Worm (Caenorhabditis elegans) whole organism, L1 larva: ENCODE results near the gene acl-3.

ENCODE experiments used
- C16A3.4 ChIP-seq: fragments of 150-350 bp; optimal IDR thresholded peaks from 2 replicates; lab custom pipeline; 2014; ENCODE audit warnings: missing biosample characterization, missing genetic modification characterization
- fos-1 ChIP-seq: fragments of 150-350 bp; optimal IDR thresholded peaks from 2 replicates; lab custom pipeline; 2014; ENCODE audit warnings: missing biosample characterization, missing genetic modification characterization
- lin-14 ChIP-seq: fragments of 200-800 bp; sonication (Bioruptor generic); optimal IDR thresholded peaks from 2 replicates; lab custom pipeline; 2018; ENCODE audit warnings: mild to moderate bottlenecking, missing genetic modification characterization, moderate library complexity, missing compliant biosample characterization
- lin-35 ChIP-seq, 2 experiments: fragments of 150-350 bp; optimal IDR thresholded peaks; 2 replicates each; lab custom pipeline; 2014; ENCODE audit warnings: missing biosample characterization in 2 of 2, missing genetic modification characterization in 2 of 2, missing genetic modification reagents in 2 of 2
- mef-2 ChIP-seq: fragments of 150-350 bp; optimal IDR thresholded peaks from 2 replicates; lab custom pipeline; 2014; ENCODE audit warnings: missing biosample characterization, missing genetic modification characterization
- nhr-12 ChIP-seq: sonication (generic microtip); optimal IDR thresholded peaks from 2 replicates; lab custom pipeline; 2017; ENCODE audit warnings: missing biosample characterization, missing genetic modification characterization
- rnt-1 ChIP-seq: sonication (generic microtip); optimal IDR thresholded peaks from 2 replicates; lab custom pipeline; 2016; ENCODE audit warnings: mild to moderate bottlenecking, missing genetic modification characterization, moderate library complexity, missing compliant biosample characterization
- tbx-2 ChIP-seq: sonication (generic microtip); optimal IDR thresholded peaks from 2 replicates; lab custom pipeline; 2016; ENCODE audit warnings: missing genetic modification characterization, missing compliant biosample characterization

ce11 chrIV:11641802-11642201, 10.0 kb downstream of the acl-3 start, which contains the start of gene ZK809.1:
- TF ChIP-seq rnt-1 (tag; lab: Kevin White, UChicago): no peak
- no peak for TF ChIP-seq tbx-2 (tag; lab: Kevin White, UChicago)
- no peak for TF ChIP-seq lin-14 (GFP tag; lab: Kevin White, UChicago)
- no peak for TF ChIP-seq mef-2 (tag; lab: Kevin White, UChicago)
- no peak for TF ChIP-seq nhr-12 (tag; lab: Kevin White, UChicago)
- TF ChIP-seq fos-1 (tag; lab: Kevin White, UChicago): no peak
- TF ChIP-seq C16A3.4 (tag; lab: Kevin White, UChicago): no peak
- no peak for TF ChIP-seq lin-35 (GFP tag; optimal IDR thresholded peaks at IDR 0.05; lab: Kevin White, UChicago)
